Fruit fly (Drosophila melanogaster): ENCODE measurements around the gene CG15269.

CG15269 gene

dm6 chr2L:15067832-15068231 lies 41.4 kb upstream of the CG15269 start (continued):
- TF ChIP-seq CG7839 (tag; optimal IDR thresholded peaks at IDR 0.05), result peak; percentile 23
- TF ChIP-seq CG9609 (GFP tag; optimal IDR thresholded peaks at IDR 0.05), result no peak
- TF ChIP-seq BtbVII (GFP tag; optimal IDR thresholded peaks at IDR 0.05), result peak; percentile 7
- no peak for TF ChIP-seq gcm2 (GFP tag; optimal IDR thresholded peaks at IDR 0.05)
- no peak for TF ChIP-seq az2 (GFP tag; optimal IDR thresholded peaks at IDR 0.05)
- TF ChIP-seq Xrp1 (GFP tag; IDR thresholded peaks at IDR 0.05), result no peak
- no peak for TF ChIP-seq CG9876 (GFP tag; optimal IDR thresholded peaks at IDR 0.05)
- TF ChIP-seq Asciz (GFP tag; optimal IDR thresholded peaks at IDR 0.05), result no peak
- TF ChIP-seq Usf (GFP tag; optimal IDR thresholded peaks at IDR 0.05), result peak; percentile 42
- peak; percentile 64 for TF ChIP-seq tna (GFP tag; IDR thresholded peaks at IDR 0.05; ENCODE audit: partially characterized antibody)
- peak; percentile 71 for TF ChIP-seq CG2712 (tag; optimal IDR thresholded peaks at IDR 0.05)
- TF ChIP-seq CG4404 (GFP tag; IDR thresholded peaks at IDR 0.05), result no peak
- TF ChIP-seq tio (GFP tag; optimal IDR thresholded peaks at IDR 0.05), result no peak
- TF ChIP-seq CG43689 (GFP tag; IDR thresholded peaks at IDR 0.05), result no peak
- no peak for TF ChIP-seq zfh1 (GFP tag; IDR thresholded peaks at IDR 0.05)
- peak in 1 of 2 experiments; percentile 69 for TF ChIP-seq insv (GFP tag; optimal IDR thresholded peaks at IDR 0.05)
- TF ChIP-seq D19B (GFP tag; optimal IDR thresholded peaks at IDR 0.05), result no peak
- TF ChIP-seq kay (GFP tag; optimal IDR thresholded peaks at IDR 0.05), result peak; percentile 11
- no peak for TF ChIP-seq eyg (GFP tag; optimal IDR thresholded peaks at IDR 0.05)
- no peak for TF ChIP-seq Oaz (GFP tag; IDR thresholded peaks at IDR 0.05)
- peak; percentile 92 for TF ChIP-seq CG1603 (tag; optimal IDR thresholded peaks at IDR 0.05)
- TF ChIP-seq fd3F (GFP tag; optimal IDR thresholded peaks at IDR 0.05), result no peak
- TF ChIP-seq corto (GFP tag; optimal IDR thresholded peaks at IDR 0.05), result no peak
- TF ChIP-seq slou (GFP tag; optimal IDR thresholded peaks at IDR 0.05), result no peak
- peak; percentile 71 for TF ChIP-seq kah (GFP tag; optimal IDR thresholded peaks at IDR 0.05)
- TF ChIP-seq CG2202 (tag; optimal IDR thresholded peaks at IDR 0.05), result no peak
- no peak for TF ChIP-seq CG15073 (GFP tag; optimal IDR thresholded peaks at IDR 0.05)
- TF ChIP-seq CG7987 (GFP tag; optimal IDR thresholded peaks at IDR 0.05), result peak; percentile 93
- TF ChIP-seq HLH54F (GFP tag; optimal IDR thresholded peaks at IDR 0.05), result peak; percentile 25
- TF ChIP-seq CG11085 (GFP tag; IDR thresholded peaks at IDR 0.05), result peak; percentile 31; the same call in 1 of the 2 replicates
- TF ChIP-seq prd (optimal IDR thresholded peaks at IDR 0.05), result no peak
- TF ChIP-seq prd (GFP tag; IDR thresholded peaks at IDR 0.05), result no peak
- no peak for TF ChIP-seq Hand (GFP tag; optimal IDR thresholded peaks at IDR 0.05)
- no peak for TF ChIP-seq jing (GFP tag; optimal IDR thresholded peaks at IDR 0.05)
- no peak for TF ChIP-seq sisA (GFP tag; IDR thresholded peaks at IDR 0.05)
- TF ChIP-seq Mad (GFP tag; optimal IDR thresholded peaks at IDR 0.05), result no peak
- TF ChIP-seq CTCF (GFP tag; optimal IDR thresholded peaks at IDR 0.05), result peak; percentile 61
- no peak for TF ChIP-seq ken (GFP tag; IDR thresholded peaks at IDR 0.05)
- TF ChIP-seq CG10462 (GFP tag; optimal IDR thresholded peaks at IDR 0.05), result no peak
- TF ChIP-seq tx (GFP tag; optimal IDR thresholded peaks at IDR 0.05), result peak; percentile 38
- peak; percentile 72 for TF ChIP-seq ci (GFP tag; IDR thresholded peaks at IDR 0.05)
- no peak for TF ChIP-seq Awh (GFP tag; IDR thresholded peaks at IDR 0.05)
- TF ChIP-seq toy (GFP tag; IDR thresholded peaks at IDR 0.05), result no peak
- no peak for TF ChIP-seq Hr39 (optimal IDR thresholded peaks at IDR 0.05)
- TF ChIP-seq CoRest (tag; optimal IDR thresholded peaks at IDR 0.05), result peak; percentile 48
- TF ChIP-seq zfh2 (GFP tag; optimal IDR thresholded peaks at IDR 0.05), result no peak
- TF ChIP-seq Pdp1 (GFP tag; optimal IDR thresholded peaks at IDR 0.05), result peak in 1 of 2 experiments; percentile 14
- TF ChIP-seq CG8388 (GFP tag; optimal IDR thresholded peaks at IDR 0.05), result peak; percentile 96
- TF ChIP-seq Optix (GFP tag; IDR thresholded peaks at IDR 0.05), result no peak
- TF ChIP-seq lab (GFP tag; optimal IDR thresholded peaks at IDR 0.05), result peak; percentile 76
- peak; percentile 19 for TF ChIP-seq Chrac-16 (GFP tag; optimal IDR thresholded peaks at IDR 0.05)
- TF ChIP-seq D19A (tag; optimal IDR thresholded peaks at IDR 0.05), result peak; percentile 51
- peak; percentile 60 for TF ChIP-seq jumu (GFP tag; optimal IDR thresholded peaks at IDR 0.05)
